Worm (Caenorhabditis elegans): ENCODE data around the gene ssl-1.

DNA sequence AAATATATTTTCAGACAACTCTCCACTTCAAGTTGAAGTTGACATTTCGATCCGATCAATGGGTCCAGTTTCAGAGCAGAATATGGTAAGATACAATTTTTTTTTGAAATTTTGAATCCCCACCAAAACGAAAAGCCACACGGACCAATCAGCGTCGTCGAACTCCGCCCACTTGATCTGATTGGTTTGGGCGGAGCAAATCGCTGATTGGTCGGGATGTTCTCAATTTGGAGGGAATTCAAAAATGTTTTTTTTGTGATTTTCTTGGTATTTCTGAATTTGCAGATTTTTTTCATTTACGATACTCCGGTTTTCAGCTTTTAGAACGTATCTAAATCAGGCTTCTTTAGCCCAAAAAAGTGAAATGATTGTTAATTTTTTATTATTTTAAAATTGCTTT is 71.1 kb downstream of the ssl-1 start:
- no peak for TF ChIP-seq tbx-11 (GFP tag; IDR thresholded peaks at IDR 0.05)
- TF ChIP-seq ama-1 (optimal IDR thresholded peaks at IDR 0.05) = no peak
- no peak for TF ChIP-seq scrt-1 (GFP tag; IDR thresholded peaks at IDR 0.05)
- no peak for TF ChIP-seq hnd-1 (tag; optimal IDR thresholded peaks at IDR 0.05)
- no peak for TF ChIP-seq flt-1 (GFP tag; IDR thresholded peaks at IDR 0.05)
- TF ChIP-seq hmbx-1 (tag; optimal IDR thresholded peaks at IDR 0.05) = no peak
- no peak for TF ChIP-seq sea-1 (GFP tag; conservative IDR thresholded peaks at IDR 0.05)
- no peak for TF ChIP-seq tra-4 (tag; optimal IDR thresholded peaks at IDR 0.05)
- TF ChIP-seq pes-1 (GFP tag; IDR thresholded peaks at IDR 0.05) = no peak
- TF ChIP-seq ets-7 (tag; optimal IDR thresholded peaks at IDR 0.05) = no peak
- TF ChIP-seq F13C5.2 (tag; optimal IDR thresholded peaks at IDR 0.05) = no peak
- no peak for TF ChIP-seq ceh-13 (GFP tag; optimal IDR thresholded peaks at IDR 0.05)

All from whole organism, early embryonic.